Worm (Caenorhabditis elegans) whole organism, young adult: ENCODE measurements around the gene scly-1.

Experiments used
- B0019.2 ChIP-seq: fragments of 200-800 bp; sonication (Bioruptor generic); conservative IDR thresholded peaks from 2 replicates; pipeline ENCODE4 v1.3.6; 2022; ENCODE audit warnings: missing genetic modification reagents, missing genetic modification characterization, missing compliant biosample characterization
- B0261.1 ChIP-seq: sonication (generic microtip); optimal IDR thresholded peaks from 2 replicates; lab custom pipeline; 2016; ENCODE audit warnings: mild to moderate bottlenecking, missing genetic modification characterization, moderate library complexity, missing compliant biosample characterization
- B0336.3 ChIP-seq: fragments of 200-800 bp; sonication (Bioruptor generic); IDR thresholded peaks from 2 replicates; pipeline ENCODE4 v1.3.6; 2022; ENCODE audit warnings: missing genetic modification characterization, missing compliant biosample characterization
- F22D6.2 ChIP-seq: sonication (generic microtip); optimal IDR thresholded peaks from 2 replicates; lab custom pipeline; 2016; ENCODE audit warnings: mild to moderate bottlenecking, missing genetic modification characterization, missing compliant biosample characterization
- F37B4.10 ChIP-seq: fragments of 200-800 bp; sonication (Bioruptor generic); IDR thresholded peaks from 2 replicates; pipeline ENCODE4 v1.3.6; 2022; ENCODE audit warnings: missing genetic modification characterization, missing compliant biosample characterization
- F39B2.1 ChIP-seq: fragments of 200-800 bp; sonication (Bioruptor generic); IDR thresholded peaks from 2 replicates; pipeline ENCODE4 v1.3.6; 2022; ENCODE audit warnings: missing genetic modification reagents, missing genetic modification characterization, missing compliant biosample characterization
- K11D2.4 ChIP-seq: fragments of 200-800 bp; sonication (Bioruptor generic); IDR thresholded peaks from 2 replicates; pipeline ENCODE4 v1.3.6; 2022; ENCODE audit warnings: missing genetic modification reagents, missing genetic modification characterization, missing compliant biosample characterization
- Y79H2A.3 ChIP-seq: fragments of 200-800 bp; sonication (Bioruptor generic); conservative IDR thresholded peaks from 2 replicates; pipeline ENCODE4 v1.3.6; 2022; ENCODE audit warnings: missing genetic modification reagents, missing genetic modification characterization, missing compliant biosample characterization
- aptf-3 ChIP-seq: fragments of 200-800 bp; sonication (Bioruptor generic); IDR thresholded peaks from 2 replicates; pipeline ENCODE4 v1.3.6; 2022; ENCODE audit warnings: missing genetic modification characterization, missing compliant biosample characterization
- attf-5 ChIP-seq: fragments of 200-800 bp; sonication (Bioruptor generic); optimal IDR thresholded peaks from 2 replicates; lab custom pipeline; 2018; ENCODE audit warnings: mild to moderate bottlenecking, missing genetic modification characterization, missing compliant biosample characterization
- bed-1 ChIP-seq: fragments of 200-800 bp; sonication (Bioruptor generic); IDR thresholded peaks from 2 replicates; pipeline ENCODE4 v1.3.6; 2022; ENCODE audit warnings: missing genetic modification reagents, missing genetic modification characterization, missing compliant biosample characterization
- bed-2 ChIP-seq: fragments of 200-800 bp; sonication (Bioruptor generic); IDR thresholded peaks from 2 replicates; pipeline ENCODE4 v1.3.6; 2022; ENCODE audit warnings: missing genetic modification reagents, missing genetic modification characterization, missing compliant biosample characterization
- cebp-2 ChIP-seq: fragments of 200-800 bp; sonication (Bioruptor generic); IDR thresholded peaks from 2 replicates; pipeline ENCODE4 v1.3.6; 2022; ENCODE audit warnings: missing genetic modification characterization, missing compliant biosample characterization
- ceh-40 ChIP-seq: fragments of 200-800 bp; sonication (Bioruptor generic); IDR thresholded peaks from 2 replicates; pipeline ENCODE4 v1.3.6; 2022; ENCODE audit warnings: missing genetic modification characterization, missing compliant biosample characterization
- dpff-1 ChIP-seq: sonication (generic microtip); optimal IDR thresholded peaks from 2 replicates; lab custom pipeline; 2017; ENCODE audit warnings: mild to moderate bottlenecking, missing genetic modification characterization, missing compliant biosample characterization
- dpl-1 ChIP-seq: fragments of 150-350 bp; optimal IDR thresholded peaks from 2 replicates; lab custom pipeline; 2014; ENCODE audit warnings: missing biosample characterization, missing genetic modification reagents, missing genetic modification characterization
- efl-1 ChIP-seq: fragments of 150-350 bp; optimal IDR thresholded peaks from 2 replicates; lab custom pipeline; 2014; ENCODE audit warnings: missing biosample characterization, missing genetic modification reagents, missing genetic modification characterization
- egrh-3 ChIP-seq: fragments of 200-800 bp; sonication (Bioruptor generic); IDR thresholded peaks from 2 replicates; pipeline ENCODE4 v1.3.6; 2022; ENCODE audit warnings: missing genetic modification reagents, missing genetic modification characterization, missing compliant biosample characterization
- ekl-4 ChIP-seq: fragments of 200-800 bp; sonication (Bioruptor generic); IDR thresholded peaks from 2 replicates; pipeline ENCODE4 v1.3.6; 2022; ENCODE audit warnings: missing genetic modification reagents, missing genetic modification characterization, missing compliant biosample characterization
- fkh-3 ChIP-seq: sonication (generic microtip); optimal IDR thresholded peaks from 2 replicates; lab custom pipeline; 2016; ENCODE audit warnings: mild to moderate bottlenecking, missing genetic modification characterization, missing compliant biosample characterization
- hlh-12 ChIP-seq: sonication (generic microtip); optimal IDR thresholded peaks from 2 replicates; lab custom pipeline; 2016; ENCODE audit warnings: missing genetic modification characterization, missing compliant biosample characterization
- hmg-20 ChIP-seq: fragments of 200-800 bp; sonication (Bioruptor generic); IDR thresholded peaks from 2 replicates; pipeline ENCODE4 v1.3.6; 2022; ENCODE audit warnings: missing genetic modification reagents, missing genetic modification characterization, missing compliant biosample characterization
- hsf-1 ChIP-seq: fragments of 200-800 bp; sonication (Bioruptor generic); IDR thresholded peaks from 2 replicates; pipeline ENCODE4 v1.3.6; 2022; ENCODE audit warnings: missing genetic modification reagents, missing genetic modification characterization, missing compliant biosample characterization
- let-607 ChIP-seq, 2 experiments: fragments of 200-800 bp in 1 of 2; sonication (Bioruptor generic) in 1 of 2; sonication (generic microtip) in 1 of 2; optimal IDR thresholded peaks; 2 replicates each; lab custom pipeline; 2016 to 2018; ENCODE audit warnings: mild to moderate bottlenecking in 2 of 2, missing compliant biosample characterization in 2 of 2, missing genetic modification characterization in 2 of 2, moderate library complexity in 2 of 2, missing genotype in 1 of 2
- lin-26 ChIP-seq: fragments of 200-800 bp; sonication (Bioruptor generic); IDR thresholded peaks from 2 replicates; pipeline ENCODE4 v1.3.6; 2022; ENCODE audit warnings: missing genetic modification reagents, missing genetic modification characterization, missing compliant biosample characterization
- lin-54 ChIP-seq: fragments of 200-800 bp; sonication (Bioruptor generic); optimal IDR thresholded peaks from 2 replicates; lab custom pipeline; 2018; ENCODE audit warnings: mild to moderate bottlenecking, missing genetic modification characterization, missing compliant biosample characterization
- lsl-1 ChIP-seq: fragments of 200-800 bp; sonication (Bioruptor generic); optimal IDR thresholded peaks from 2 replicates; lab custom pipeline; 2018; ENCODE audit warnings: mild to moderate bottlenecking, missing genetic modification characterization, moderate library complexity, missing compliant biosample characterization
- mel-28 ChIP-seq: sonication (generic microtip); optimal IDR thresholded peaks from 2 replicates; lab custom pipeline; 2016; ENCODE audit warnings: borderline replicate concordance, mild to moderate bottlenecking, missing genetic modification characterization, missing compliant biosample characterization
- nfya-2 ChIP-seq: fragments of 200-800 bp; sonication (Bioruptor generic); IDR thresholded peaks from 2 replicates; pipeline ENCODE4 v1.3.6; 2022; ENCODE audit warnings: missing genetic modification reagents, missing genetic modification characterization, missing compliant biosample characterization
- nhr-179 ChIP-seq: sonication (generic microtip); optimal IDR thresholded peaks from 2 replicates; lab custom pipeline; 2016; ENCODE audit warnings: mild to moderate bottlenecking, missing genetic modification characterization, missing compliant biosample characterization
- pha-4 ChIP-seq: fragments of 150-350 bp; sonication (generic microtip); optimal IDR thresholded peaks from 2 replicates; lab custom pipeline; 2014; ENCODE audit warnings: missing biosample characterization, missing genetic modification reagents, missing genetic modification characterization
- rec-8 ChIP-seq, 2 experiments: sonication (generic microtip); optimal IDR thresholded peaks; 2 replicates each; lab custom pipeline; 2016; ENCODE audit warnings: mild to moderate bottlenecking in 2 of 2, missing genetic modification characterization in 2 of 2, missing genetic modification reagents in 2 of 2, missing genotype in 2 of 2, missing biosample characterization in 1 of 2, missing compliant biosample characterization in 1 of 2, moderate library complexity in 1 of 2
- sea-2 ChIP-seq: fragments of 200-800 bp; sonication (Bioruptor generic); IDR thresholded peaks from 2 replicates; pipeline ENCODE4 v1.3.6; 2022; ENCODE audit warnings: missing genetic modification characterization, missing compliant biosample characterization
- snpc-4 ChIP-seq, 5 experiments: fragments of 150-350 bp in 1 of 5; sonication (generic microtip) in 4 of 5; optimal IDR thresholded peaks; 2 replicates each; lab custom pipeline; 2014 to 2018; ENCODE audit warnings: missing genetic modification characterization in 5 of 5, missing biosample characterization in 3 of 5, antibody characterized with exemption in 2 of 5, mild to moderate bottlenecking in 2 of 5, missing compliant biosample characterization in 2 of 5, missing genotype in 2 of 5, moderate library complexity in 2 of 5, missing genetic modification reagents in 1 of 5
- somi-1 ChIP-seq: fragments of 200-800 bp; sonication (Bioruptor generic); optimal IDR thresholded peaks from 2 replicates; lab custom pipeline; 2018; ENCODE audit warnings: mild to moderate bottlenecking, missing genetic modification characterization, missing compliant biosample characterization
- sptf-2 ChIP-seq: fragments of 200-800 bp; sonication (Bioruptor generic); optimal IDR thresholded peaks from 2 replicates; lab custom pipeline; 2018; ENCODE audit warnings: mild to moderate bottlenecking, missing genetic modification characterization, missing compliant biosample characterization
- tlf-1 ChIP-seq: fragments of 200-800 bp; sonication (Bioruptor generic); optimal IDR thresholded peaks from 2 replicates; lab custom pipeline; 2018; ENCODE audit warnings: mild to moderate bottlenecking, missing genetic modification characterization, missing compliant biosample characterization
- zim-3 ChIP-seq: sonication (generic microtip); optimal IDR thresholded peaks from 2 replicates; lab custom pipeline; 2017; ENCODE audit warnings: mild to moderate bottlenecking, missing genetic modification characterization, moderate library complexity, missing compliant biosample characterization
- ztf-22 ChIP-seq: fragments of 200-800 bp; sonication (Bioruptor generic); optimal IDR thresholded peaks from 2 replicates; lab custom pipeline; 2018; ENCODE audit warnings: mild to moderate bottlenecking, missing genetic modification characterization, moderate library complexity, missing compliant biosample characterization
- ztf-28 ChIP-seq: fragments of 200-800 bp; sonication (Bioruptor generic); IDR thresholded peaks from 2 replicates; pipeline ENCODE4 v1.3.6; 2022; ENCODE audit warnings: missing genetic modification reagents, missing genetic modification characterization, missing compliant biosample characterization

The scly-1 gene

DNA sequence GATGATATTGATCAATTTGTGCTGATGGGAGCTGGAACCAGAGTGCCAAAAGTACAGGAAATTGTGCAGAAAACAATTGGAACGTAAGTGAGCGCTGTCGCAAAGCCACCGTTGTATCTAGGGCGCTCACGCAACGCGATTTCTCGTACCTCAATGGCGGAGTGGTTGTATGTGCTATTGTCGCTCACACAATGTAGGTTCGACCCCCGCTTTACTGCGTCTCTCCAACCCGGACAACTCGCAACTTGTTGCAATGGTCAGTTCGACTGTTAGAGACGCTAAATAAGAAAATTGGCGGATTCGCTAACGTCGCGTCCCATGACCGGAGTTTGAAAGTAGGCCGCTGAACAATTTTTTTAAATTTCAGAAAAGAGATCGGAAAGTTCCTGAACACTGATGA lies 32.4 kb downstream of the scly-1 start (continued):
- TF ChIP-seq snpc-4 (GFP tag; optimal IDR thresholded peaks at IDR 0.05; lab: Kevin White, UChicago) (no peak), snpc-4 (tag; optimal IDR thresholded peaks at IDR 0.05; lab: Kevin White, UChicago) (peak in 3 of 4 experiments; percentile 25 to 52 (median 44)), K11D2.4 (no peak), cebp-2 (0 out of 2 replicates have a peak, but pooled peaks have one; percentile 41), mel-28 (no peak), dpl-1 (GFP tag; lab: Kevin White, UChicago) (no peak), lin-54 (GFP tag; lab: Kevin White, UChicago) (peak; percentile 62), ceh-40 (GFP tag; lab: Robert Waterston, UW) (no peak), hsf-1 (GFP tag; lab: Robert Waterston, UW) (no peak), F39B2.1 (no peak), Y79H2A.3 (GFP tag; lab: Robert Waterston, UW) (no peak), fkh-3 (peak; percentile 63), ztf-28 (GFP tag; lab: Robert Waterston, UW) (no peak), nfya-2 (GFP tag; lab: Robert Waterston, UW) (no peak), lin-26 (GFP tag; lab: Robert Waterston, UW) (peak; percentile 80), dpff-1 (no peak), efl-1 (GFP tag; lab: Kevin White, UChicago) (no peak), attf-5 (GFP tag; lab: Kevin White, UChicago) (peak; percentile 68), somi-1 (GFP tag; lab: Kevin White, UChicago) (no peak), egrh-3 (GFP tag; lab: Robert Waterston, UW) (peak; percentile 17; the same call in 1 of the 2 replicates), zim-3 (tag; lab: Kevin White, UChicago) (no peak), bed-2 (GFP tag; lab: Robert Waterston, UW) (0 out of 2 replicates have a peak, but pooled peaks have one; percentile 15), let-607 (tag; optimal IDR thresholded peaks at IDR 0.05; lab: Kevin White, UChicago) (peak in 1 of 2 experiments; percentile 14), rec-8 (tag; optimal IDR thresholded peaks at IDR 0.05; lab: Kevin White, UChicago) (peak; percentile 47 to 49), F22D6.2 (tag; lab: Kevin White, UChicago) (no peak), sptf-2 (GFP tag; lab: Kevin White, UChicago) (peak; percentile 27), aptf-3 (no peak), bed-1 (GFP tag; lab: Robert Waterston, UW) (no peak), ztf-22 (GFP tag; lab: Kevin White, UChicago) (no peak), sea-2 (no peak), pha-4 (no peak), nhr-179 (no peak), F37B4.10 (GFP tag; lab: Robert Waterston, UW) (no peak), lsl-1 (GFP tag; lab: Kevin White, UChicago) (peak; percentile 43), B0336.3 (0 out of 2 replicates have a peak, but pooled peaks have one; percentile 13), B0019.2 (GFP tag; lab: Robert Waterston, UW) (peak; percentile 36; the same call in 1 of the 2 replicates), hmg-20 (GFP tag; lab: Robert Waterston, UW) (no peak), hlh-12 (tag; lab: Kevin White, UChicago) (no peak), ekl-4 (GFP tag; lab: Robert Waterston, UW) (peak; percentile 87), tlf-1 (GFP tag; lab: Kevin White, UChicago) (peak; percentile 1)

DNA sequence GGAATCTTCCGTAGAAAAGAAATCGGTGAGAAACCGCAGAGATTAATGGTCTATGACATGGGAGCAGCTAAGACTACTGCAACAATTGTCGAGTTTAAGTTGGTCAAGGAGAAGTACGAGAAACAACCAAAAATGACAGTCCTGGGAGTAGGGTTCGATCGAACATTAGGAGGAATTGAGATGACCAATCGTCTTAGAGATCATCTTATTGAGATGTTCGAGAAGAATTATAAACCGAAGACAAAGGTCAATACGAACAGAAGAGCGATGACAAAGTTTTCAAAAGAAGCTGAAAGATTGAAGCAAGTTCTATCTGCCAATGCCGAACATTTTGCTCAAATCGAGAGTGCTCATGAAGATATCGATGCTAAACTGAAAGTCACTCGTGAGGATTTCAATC lies 32.9 kb downstream of the scly-1 start:
- TF ChIP-seq B0261.1 (tag; lab: Kevin White, UChicago) (peak; percentile 0), F37B4.10 (GFP tag; lab: Robert Waterston, UW) (no peak), rec-8 (tag; optimal IDR thresholded peaks at IDR 0.05; lab: Kevin White, UChicago) (no peak)
- TF ChIP-seq, all 124 proteins: peak for 1
